Worm (Caenorhabditis elegans): ENCODE data around the gene ubh-4.

The ubh-4 gene

DNA sequence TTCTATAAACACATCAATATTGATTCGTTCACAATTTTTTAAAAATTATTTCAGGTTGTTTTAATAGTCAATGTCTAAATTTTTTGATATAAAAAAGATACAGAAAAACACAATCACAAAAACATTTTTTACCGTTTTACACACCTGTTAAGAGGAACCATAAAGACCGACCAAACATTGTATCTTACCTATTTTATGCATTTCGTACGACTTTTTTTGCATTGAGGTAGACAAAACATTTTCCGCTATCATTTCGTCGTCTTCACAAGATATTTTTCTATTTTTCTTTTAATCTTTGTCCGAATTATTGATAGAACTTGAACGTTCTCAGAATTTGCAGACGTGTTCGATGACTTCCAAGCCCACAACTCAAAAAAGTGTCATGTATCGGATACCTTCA, 31.1 kb downstream of the ubh-4 start, which contains the start of gene glna-2:
Gene glna-2 (plus strand): TSS at position 301 of the 400 bp plus-strand sequence.
- TF ChIP-seq ztf-16 (tag; optimal IDR thresholded peaks at IDR 0.05): no peak
- no peak for TF ChIP-seq fax-1 (tag; optimal IDR thresholded peaks at IDR 0.05)
- TF ChIP-seq gmeb-2 (tag; optimal IDR thresholded peaks at IDR 0.05): no peak
- TF ChIP-seq hlh-8 (tag; optimal IDR thresholded peaks at IDR 0.05): no peak
- TF ChIP-seq tbx-2 (tag; optimal IDR thresholded peaks at IDR 0.05): no peak
- TF ChIP-seq ceh-6 (GFP tag; optimal IDR thresholded peaks at IDR 0.05): no peak
- no peak for TF ChIP-seq hlh-13 (GFP tag; optimal IDR thresholded peaks at IDR 0.05)
- no peak for TF ChIP-seq fkh-6 (tag; optimal IDR thresholded peaks at IDR 0.05)
- no peak for TF ChIP-seq nhr-232 (tag; optimal IDR thresholded peaks at IDR 0.05)
- no peak for TF ChIP-seq ceh-45 (GFP tag; IDR thresholded peaks at IDR 0.05)
- no peak for TF ChIP-seq pag-3 (tag; optimal IDR thresholded peaks at IDR 0.05; ENCODE audit: borderline replicate concordance)
- no peak for TF ChIP-seq odd-2 (tag; optimal IDR thresholded peaks at IDR 0.05)
- TF ChIP-seq hlh-15 (tag; optimal IDR thresholded peaks at IDR 0.05): no peak
- no peak for TF ChIP-seq ceh-34 (tag; optimal IDR thresholded peaks at IDR 0.05)
- no peak for TF ChIP-seq fkh-10 (GFP tag; optimal IDR thresholded peaks at IDR 0.05)
- no peak for TF ChIP-seq unc-3 (GFP tag; conservative IDR thresholded peaks at IDR 0.05)
- TF ChIP-seq unc-3 (tag; optimal IDR thresholded peaks at IDR 0.05): no peak
- no peak for TF ChIP-seq hlh-30 (tag; optimal IDR thresholded peaks at IDR 0.05; ENCODE audit: insufficient read depth)
- no peak for TF ChIP-seq rnt-1 (tag; optimal IDR thresholded peaks at IDR 0.05)
- TF ChIP-seq hlh-6 (tag; optimal IDR thresholded peaks at IDR 0.05): no peak

- TF ChIP-seq syd-9 (tag; optimal IDR thresholded peaks at IDR 0.05): no peak
- TF ChIP-seq npax-4 (tag; optimal IDR thresholded peaks at IDR 0.05): no peak
- TF ChIP-seq gmeb-2 (tag; optimal IDR thresholded peaks at IDR 0.05): no peak
- TF ChIP-seq hlh-15 (tag; optimal IDR thresholded peaks at IDR 0.05): no peak
- TF ChIP-seq unc-86 (tag; optimal IDR thresholded peaks at IDR 0.05): no peak
- no peak for TF ChIP-seq T23F11.4 (GFP tag; optimal IDR thresholded peaks at IDR 0.05)
- no peak for TF ChIP-seq ceh-31 (tag; optimal IDR thresholded peaks at IDR 0.05)
Measured at ce11 chrII:8006962-8007361, 32.4 kb downstream of the ubh-4 start.

DNA sequence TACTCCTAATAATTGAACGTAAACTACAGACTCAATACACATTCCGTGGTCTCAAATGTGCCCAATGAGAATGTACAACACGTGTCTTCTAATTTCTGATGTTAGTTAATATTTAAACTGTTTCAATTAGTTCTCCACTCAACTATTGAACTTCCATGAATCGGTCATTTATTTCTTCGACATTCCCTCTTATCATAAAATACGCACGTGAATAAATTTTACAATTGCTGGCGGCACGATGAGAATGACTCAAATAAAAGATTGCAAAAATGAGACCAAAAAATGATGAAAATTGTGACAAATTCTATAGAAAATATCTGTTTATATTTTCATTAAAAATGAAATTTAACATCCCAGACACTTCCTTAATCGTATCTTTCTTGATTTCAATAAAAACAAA, 34.6 kb downstream of the ubh-4 start:
- TF ChIP-seq nhr-232 (tag; optimal IDR thresholded peaks at IDR 0.05) (no peak), fax-1 (tag; optimal IDR thresholded peaks at IDR 0.05) (no peak), unc-55 (GFP tag; optimal IDR thresholded peaks at IDR 0.05) (no peak), sox-4 (tag; optimal IDR thresholded peaks at IDR 0.05) (no peak), nhr-11 (tag; optimal IDR thresholded peaks at IDR 0.05) (no peak), hlh-15 (tag; optimal IDR thresholded peaks at IDR 0.05) (no peak)

ce11 chrII:8004157-8004556, 35.2 kb downstream of the ubh-4 start, which contains the start of gene pgp-11:
pgp-11 (minus strand) TSS chrII:8004257.
- no peak for TF ChIP-seq nhr-11 (tag; optimal IDR thresholded peaks at IDR 0.05)
- TF ChIP-seq ttx-3 (tag; optimal IDR thresholded peaks at IDR 0.05): no peak
- TF ChIP-seq F13H6.1 (tag; optimal IDR thresholded peaks at IDR 0.05): no peak
- no peak for TF ChIP-seq fkh-6 (tag; optimal IDR thresholded peaks at IDR 0.05)
- no peak for TF ChIP-seq C38D4.7 (GFP tag; optimal IDR thresholded peaks at IDR 0.05)
- no peak for TF ChIP-seq npax-4 (tag; optimal IDR thresholded peaks at IDR 0.05)
- no peak for TF ChIP-seq sox-2 (GFP tag; IDR thresholded peaks at IDR 0.05)
- no peak for TF ChIP-seq ceh-18 (tag; optimal IDR thresholded peaks at IDR 0.05)
- no peak for TF ChIP-seq K09A11.1 (tag; optimal IDR thresholded peaks at IDR 0.05; ENCODE audit: insufficient read depth)
- TF ChIP-seq syd-9 (tag; optimal IDR thresholded peaks at IDR 0.05): no peak
- no peak for TF ChIP-seq dmd-4 (tag; optimal IDR thresholded peaks at IDR 0.05; ENCODE audit: borderline replicate concordance)
- no peak for TF ChIP-seq hlh-30 (tag; optimal IDR thresholded peaks at IDR 0.05; ENCODE audit: insufficient read depth)
- no peak for TF ChIP-seq T23F11.4 (GFP tag; optimal IDR thresholded peaks at IDR 0.05)
- no peak for TF ChIP-seq dve-1 (tag; optimal IDR thresholded peaks at IDR 0.05)
- no peak for TF ChIP-seq ceh-2 (tag; optimal IDR thresholded peaks at IDR 0.05)

All from whole organism, late embryonic.